Worm (Caenorhabditis elegans) whole organism, L1 larva: ENCODE results near the gene pus-1.

Source experiments
- ceh-63 ChIP-seq: fragments of 200-800 bp; sonication (Bioruptor generic); optimal IDR thresholded peaks from 2 replicates; lab custom pipeline; 2018; ENCODE audit warnings: mild to moderate bottlenecking, missing genetic modification characterization, missing compliant biosample characterization
- ces-1 ChIP-seq: fragments of 150-350 bp; optimal IDR thresholded peaks from 2 replicates; lab custom pipeline; 2014; ENCODE audit warnings: missing biosample characterization, missing genetic modification reagents, missing genetic modification characterization
- elt-3 ChIP-seq, 6 experiments: fragments of 150-350 bp in 1 of 6; sonication (generic microtip); optimal IDR thresholded peaks; 2 replicates each; lab custom pipeline; 2017 to 2018; ENCODE audit warnings: missing biosample characterization in 6 of 6, missing genetic modification characterization in 6 of 6, inconsistent platforms in 1 of 6
- jun-1 ChIP-seq: fragments of 150-350 bp; optimal IDR thresholded peaks from 2 replicates; lab custom pipeline; 2014; ENCODE audit warnings: missing biosample characterization, missing genetic modification reagents, missing genetic modification characterization
- lsy-2 ChIP-seq, 2 experiments: fragments of 150-350 bp; optimal IDR thresholded peaks; 2 replicates each; lab custom pipeline; 2014; ENCODE audit warnings: missing biosample characterization in 2 of 2, missing genetic modification characterization in 2 of 2
- nhr-11 ChIP-seq: fragments of 150-350 bp; optimal IDR thresholded peaks from 2 replicates; lab custom pipeline; 2014; ENCODE audit warnings: missing biosample characterization, missing genetic modification characterization
- nhr-237 ChIP-seq: fragments of 150-350 bp; optimal IDR thresholded peaks from 2 replicates; lab custom pipeline; 2014; ENCODE audit warnings: missing biosample characterization, missing genetic modification characterization
- nhr-90 ChIP-seq: sonication (generic microtip); optimal IDR thresholded peaks from 2 replicates; lab custom pipeline; 2016; ENCODE audit warnings: mild to moderate bottlenecking, missing genetic modification characterization, missing compliant biosample characterization; ENCODE audit not compliant: poor library complexity
- unc-62 ChIP-seq: fragments of 150-350 bp; optimal IDR thresholded peaks from 2 replicates; lab custom pipeline; 2014; ENCODE audit warnings: missing biosample characterization, missing genetic modification reagents, missing genetic modification characterization
- unc-86 ChIP-seq: sonication (generic microtip); optimal IDR thresholded peaks from 2 replicates; lab custom pipeline; 2016; ENCODE audit warnings: missing genetic modification characterization, missing compliant biosample characterization

- TF ChIP-seq nhr-237 (tag; lab: Kevin White, UChicago) (no peak), lsy-2 (tag; optimal IDR thresholded peaks at IDR 0.05; lab: Kevin White, UChicago) (peak; percentile 79 to 81), unc-86 (tag; lab: Kevin White, UChicago) (peak; percentile 27), ceh-63 (no peak), unc-62 (no peak), nhr-11 (tag; lab: Kevin White, UChicago) (no peak), jun-1 (tag; lab: Kevin White, UChicago) (peak; percentile 33), nhr-90 (tag; lab: Kevin White, UChicago) (peak; percentile 70), ces-1 (GFP tag; lab: Kevin White, UChicago) (no peak), elt-3 (tag; optimal IDR thresholded peaks at IDR 0.05; lab: Kevin White, UChicago) (peak in 1 of 6 experiments; percentile 79)
Measured at ce11 chrV:16794828-16795354, at the start of gene pus-1, which contains the start of gene ctps-1.
